Worm (Caenorhabditis elegans): Measurements from ENCODE around the gene Y16B4A.2.

DNA sequence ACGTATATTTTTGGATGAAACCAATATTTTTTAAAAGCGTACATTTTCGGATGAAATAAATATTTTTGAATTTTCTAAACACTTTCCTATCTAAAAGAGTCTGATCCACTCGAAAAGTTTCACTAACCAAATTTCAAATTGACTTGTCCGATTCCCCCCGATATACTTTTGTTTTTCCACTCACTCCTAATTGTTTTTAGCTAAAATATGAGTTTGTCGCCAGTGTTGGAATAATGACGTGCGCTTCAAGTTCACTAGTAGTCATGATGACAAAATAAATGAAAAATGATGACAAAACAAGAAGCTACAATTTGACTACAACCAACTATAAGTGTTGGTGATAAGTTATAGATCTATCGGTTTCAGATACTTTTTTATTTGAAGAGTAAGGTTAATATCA, 37.1 kb upstream of the Y16B4A.2 start:
- TF ChIP-seq zfp-3 (GFP tag; conservative IDR thresholded peaks at IDR 0.05) (0 out of 2 replicates have a peak, but pooled peaks have one; percentile 53), mxl-2 (GFP tag; conservative IDR thresholded peaks at IDR 0.05) (no peak), mdl-1 (tag; optimal IDR thresholded peaks at IDR 0.05) (no peak), pha-4 (GFP tag; IDR thresholded peaks at IDR 0.05) (no peak), pha-4 (tag; optimal IDR thresholded peaks at IDR 0.05) (no peak), T26A8.4 (GFP tag; IDR thresholded peaks at IDR 0.05) (peak; percentile 72), ama-1 (optimal IDR thresholded peaks at IDR 0.05) (no peak), saeg-2 (GFP tag; IDR thresholded peaks at IDR 0.05) (no peak), ceh-62 (tag; optimal IDR thresholded peaks at IDR 0.05) (no peak), madf-9 (GFP tag; conservative IDR thresholded peaks at IDR 0.05) (no peak)
